Worm (Caenorhabditis elegans) whole organism, L1 larva: Measurements from ENCODE around the gene F40G9.5.
A peak's percentile ranks its signal among the peaks of the same experiment; 100 is the strongest.

Experiments
- C04F5.9 ChIP-seq: sonication (generic microtip); optimal IDR thresholded peaks from 2 replicates; lab custom pipeline; 2016; ENCODE audit warnings: missing genetic modification characterization, missing compliant biosample characterization
- C16A3.4 ChIP-seq: fragments of 150-350 bp; optimal IDR thresholded peaks from 2 replicates; lab custom pipeline; 2014; ENCODE audit warnings: missing biosample characterization, missing genetic modification characterization
- F16B12.6 ChIP-seq: fragments of 150-350 bp; optimal IDR thresholded peaks from 2 replicates; lab custom pipeline; 2014; ENCODE audit warnings: missing biosample characterization, missing genetic modification characterization
- Y116A8C.19 ChIP-seq: sonication (generic microtip); optimal IDR thresholded peaks from 2 replicates; lab custom pipeline; 2016; ENCODE audit warnings: missing compliant biosample characterization, missing genetic modification characterization, borderline replicate concordance
- alr-1 ChIP-seq: fragments of 200-800 bp; sonication (Bioruptor generic); optimal IDR thresholded peaks from 2 replicates; lab custom pipeline; 2018; ENCODE audit warnings: borderline replicate concordance, mild to moderate bottlenecking, missing genetic modification characterization, missing compliant biosample characterization
- aly-2 ChIP-seq: fragments of 150-350 bp; optimal IDR thresholded peaks from 2 replicates; lab custom pipeline; 2014; ENCODE audit warnings: missing biosample characterization, missing genetic modification characterization
- blmp-1 ChIP-seq: fragments of 150-350 bp; optimal IDR thresholded peaks from 2 replicates; lab custom pipeline; 2014; ENCODE audit warnings: missing biosample characterization, missing genetic modification characterization
- ceh-63 ChIP-seq: fragments of 200-800 bp; sonication (Bioruptor generic); optimal IDR thresholded peaks from 2 replicates; lab custom pipeline; 2018; ENCODE audit warnings: mild to moderate bottlenecking, missing genetic modification characterization, missing compliant biosample characterization
- ceh-82 ChIP-seq, 3 experiments: fragments of 150-350 bp in 1 of 3; sonication (generic microtip) in 2 of 3; optimal IDR thresholded peaks; 2 replicates each; lab custom pipeline; 2014 to 2017; ENCODE audit warnings: missing biosample characterization in 3 of 3, missing genetic modification characterization in 3 of 3
- ceh-90 ChIP-seq: sonication (generic microtip); optimal IDR thresholded peaks from 2 replicates; lab custom pipeline; 2016; ENCODE audit warnings: missing genetic modification characterization, missing compliant biosample characterization
- dsc-1 ChIP-seq: sonication (generic microtip); optimal IDR thresholded peaks from 2 replicates; lab custom pipeline; 2016; ENCODE audit warnings: mild to moderate bottlenecking, missing genetic modification characterization, missing compliant biosample characterization
- efl-1 ChIP-seq, 4 experiments: fragments of 150-350 bp; optimal IDR thresholded peaks in 3 of 4; peaks in 1 of 4; 1 replicate in 1 of 4; 2 replicates in 3 of 4; lab custom pipeline; 2014; ENCODE audit warnings: missing biosample characterization in 2 of 4, missing genetic modification characterization in 2 of 4, missing genetic modification reagents in 2 of 4
- egl-13 ChIP-seq: sonication (generic microtip); optimal IDR thresholded peaks from 2 replicates; lab custom pipeline; 2016; ENCODE audit warnings: missing genotype, missing genetic modification reagents, missing genetic modification characterization, missing compliant biosample characterization
- ets-5 ChIP-seq: fragments of 200-800 bp; sonication (Bioruptor generic); IDR thresholded peaks from 2 replicates; pipeline ENCODE4 v1.3.6; 2022; ENCODE audit warnings: missing genetic modification characterization, missing compliant biosample characterization
- fkh-10 ChIP-seq: sonication (generic microtip); optimal IDR thresholded peaks from 2 replicates; lab custom pipeline; 2017; ENCODE audit warnings: missing biosample characterization, missing genetic modification reagents, missing genetic modification characterization
- fkh-4 ChIP-seq: sonication (generic microtip); optimal IDR thresholded peaks from 2 replicates; lab custom pipeline; 2016; ENCODE audit warnings: missing compliant biosample characterization, missing genetic modification characterization, borderline replicate concordance
- fkh-8 ChIP-seq: sonication (generic microtip); optimal IDR thresholded peaks from 2 replicates; lab custom pipeline; 2016; ENCODE audit warnings: mild to moderate bottlenecking, missing genetic modification characterization, missing compliant biosample characterization
- fos-1 ChIP-seq: fragments of 150-350 bp; optimal IDR thresholded peaks from 2 replicates; lab custom pipeline; 2014; ENCODE audit warnings: missing biosample characterization, missing genetic modification characterization
- irx-1 ChIP-seq: sonication (generic microtip); optimal IDR thresholded peaks from 2 replicates; lab custom pipeline; 2016; ENCODE audit warnings: missing genetic modification characterization, missing compliant biosample characterization
- lin-13 ChIP-seq: fragments of 150-350 bp; optimal IDR thresholded peaks from 2 replicates; lab custom pipeline; 2014; ENCODE audit warnings: missing biosample characterization, missing genetic modification reagents, missing genetic modification characterization
- lin-39 ChIP-seq: fragments of 150-350 bp; optimal IDR thresholded peaks from 2 replicates; lab custom pipeline; 2014; ENCODE audit warnings: missing biosample characterization, missing genetic modification reagents, missing genetic modification characterization
- nhr-19 ChIP-seq: fragments of 200-800 bp; sonication (Bioruptor generic); conservative IDR thresholded peaks from 2 replicates; pipeline ENCODE4 v1.3.6; 2022; ENCODE audit warnings: missing genetic modification characterization, missing compliant biosample characterization
- nhr-20 ChIP-seq: sonication (generic microtip); optimal IDR thresholded peaks from 2 replicates; lab custom pipeline; 2016; ENCODE audit warnings: mild to moderate bottlenecking, missing genetic modification characterization, missing compliant biosample characterization
- nhr-76 ChIP-seq: sonication (generic microtip); optimal IDR thresholded peaks from 2 replicates; lab custom pipeline; 2017; ENCODE audit warnings: missing biosample characterization, missing genetic modification characterization
- nhr-85 ChIP-seq: sonication (generic microtip); peaks from one replicate; lab custom pipeline; 2016; ENCODE audit warnings: missing genetic modification characterization, inconsistent platforms, missing compliant biosample characterization
- pax-3 ChIP-seq: fragments of 200-800 bp; sonication (Bioruptor generic); optimal IDR thresholded peaks from 2 replicates; lab custom pipeline; 2018; ENCODE audit warnings: mild to moderate bottlenecking, missing genetic modification characterization, moderate library complexity, missing compliant biosample characterization
- skn-1 ChIP-seq: fragments of 150-350 bp; optimal IDR thresholded peaks from 2 replicates; lab custom pipeline; 2014; ENCODE audit warnings: missing biosample characterization, missing genetic modification characterization
- snpc-4 ChIP-seq: fragments of 150-350 bp; optimal IDR thresholded peaks from 2 replicates; lab custom pipeline; 2014; ENCODE audit warnings: missing biosample characterization, missing genetic modification characterization
- sptf-1 ChIP-seq: fragments of 150-350 bp; optimal IDR thresholded peaks from 2 replicates; lab custom pipeline; 2014; ENCODE audit warnings: missing biosample characterization, missing genetic modification characterization
- tbx-2 ChIP-seq: sonication (generic microtip); optimal IDR thresholded peaks from 2 replicates; lab custom pipeline; 2016; ENCODE audit warnings: missing genetic modification characterization, missing compliant biosample characterization
- unc-130 ChIP-seq: fragments of 150-350 bp; optimal IDR thresholded peaks from 2 replicates; lab custom pipeline; 2017; ENCODE audit warnings: missing biosample characterization, missing genetic modification characterization, inconsistent platforms
- vab-15 ChIP-seq: sonication (generic microtip); optimal IDR thresholded peaks from 2 replicates; lab custom pipeline; 2017; ENCODE audit warnings: missing genotype, mild to moderate bottlenecking, missing genetic modification characterization, missing compliant biosample characterization

F40G9.5 gene

DNA sequence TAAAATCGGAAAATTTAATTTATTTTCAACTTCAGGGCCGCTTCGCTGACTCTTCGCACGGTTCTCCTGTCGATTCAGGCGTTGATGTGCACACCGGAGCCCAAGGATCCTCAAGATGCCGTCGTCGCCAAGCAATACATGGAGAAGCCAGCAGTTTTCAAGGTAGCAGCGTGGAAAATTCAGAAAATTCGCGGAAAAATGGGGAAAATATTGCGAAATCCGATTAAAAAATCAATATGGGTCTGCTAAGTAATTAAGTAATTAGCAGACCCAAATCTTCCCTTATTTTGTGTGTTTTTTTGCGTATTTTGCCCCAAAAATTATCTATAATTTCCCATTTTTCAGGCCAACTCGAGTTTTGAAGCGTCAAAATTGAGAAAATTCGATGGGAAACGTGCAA is 8.2 kb downstream of the F40G9.5 start:
- TF ChIP-seq vab-15 (no peak), aly-2 (tag; lab: Kevin White, UChicago) (no peak), Y116A8C.19 (tag; lab: Kevin White, UChicago) (no peak), sptf-1 (tag; lab: Kevin White, UChicago) (no peak), efl-1 (optimal IDR thresholded peaks at IDR 0.05; lab: Kevin White, UChicago) (no peak), efl-1 (GFP tag; optimal IDR thresholded peaks at IDR 0.05 in 1 of 2; lab: Kevin White, UChicago) (no peak), nhr-76 (tag; lab: Kevin White, UChicago) (no peak), C16A3.4 (tag; lab: Kevin White, UChicago) (no peak), unc-130 (tag; lab: Kevin White, UChicago) (no peak), ceh-63 (no peak), snpc-4 (tag; lab: Kevin White, UChicago) (no peak), alr-1 (tag; lab: Kevin White, UChicago) (no peak)

DNA sequence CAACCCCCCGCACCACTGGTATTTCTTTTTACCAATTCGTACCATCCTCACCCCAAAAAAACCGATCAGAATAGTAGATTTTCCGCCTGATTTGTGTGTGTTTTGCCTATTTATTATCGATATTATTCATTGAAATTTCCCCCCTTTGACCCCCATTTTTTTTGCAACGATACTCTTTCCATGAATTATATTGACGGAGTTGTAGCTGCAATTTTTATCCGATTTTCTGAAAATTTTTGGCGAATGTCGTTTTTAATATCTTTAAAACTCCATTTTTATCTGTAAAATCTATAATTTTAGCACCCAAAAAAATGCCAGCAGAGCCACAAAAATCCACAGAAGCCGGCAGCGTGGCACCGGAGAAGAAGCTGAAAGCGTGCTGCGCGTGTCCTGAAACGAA is 9.6 kb downstream of the F40G9.5 start, which contains the start of gene cox-17:
TSS of gene cox-17 (plus strand) at position 301 of the 400 bp plus-strand sequence.
- TF ChIP-seq lin-13 (GFP tag; lab: Kevin White, UChicago) (no peak), blmp-1 (tag; lab: Kevin White, UChicago) (no peak), nhr-85 (tag; lab: Kevin White, UChicago) (no peak), fkh-4 (no peak), pax-3 (tag; lab: Kevin White, UChicago) (no peak), ceh-82 (tag; optimal IDR thresholded peaks at IDR 0.05; lab: Kevin White, UChicago) (no peak)

DNA sequence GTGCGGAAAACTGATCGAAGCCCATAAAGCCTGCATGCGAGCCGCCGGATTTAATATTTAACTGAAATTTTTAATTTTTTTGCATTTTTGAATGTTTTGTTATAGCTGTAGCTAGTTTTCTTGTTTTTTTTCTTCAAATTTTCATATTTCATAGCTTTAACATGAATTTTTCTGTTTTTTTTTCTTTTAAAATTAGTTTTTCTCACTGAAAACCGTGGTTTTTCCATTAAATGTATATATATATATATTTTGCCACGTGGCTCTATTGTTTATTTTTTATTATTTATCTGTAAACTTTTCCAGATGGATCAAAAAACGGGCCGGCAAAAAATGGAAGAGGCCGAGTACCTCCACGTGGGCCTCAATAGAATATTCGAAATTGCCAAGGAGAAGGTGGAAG is 10.7 kb downstream of the F40G9.5 start, which contains the start of gene sec-20:
TSS of gene sec-20 (plus strand) at position 301 of the 400 bp plus-strand sequence.
- TF ChIP-seq irx-1 (tag; lab: Kevin White, UChicago) (no peak), ceh-90 (tag; lab: Kevin White, UChicago) (no peak), skn-1 (no peak), fkh-4 (no peak), C04F5.9 (tag; lab: Kevin White, UChicago) (no peak), nhr-76 (tag; lab: Kevin White, UChicago) (no peak), fkh-10 (no peak), nhr-20 (no peak), alr-1 (tag; lab: Kevin White, UChicago) (no peak), nhr-85 (tag; lab: Kevin White, UChicago) (no peak), nhr-19 (GFP tag; lab: Robert Waterston, UW) (no peak), lin-39 (no peak), unc-130 (tag; lab: Kevin White, UChicago) (no peak), dsc-1 (tag; lab: Kevin White, UChicago) (no peak), tbx-2 (no peak), F16B12.6 (tag; lab: Kevin White, UChicago) (no peak), fos-1 (no peak), vab-15 (no peak), fkh-8 (tag; lab: Kevin White, UChicago) (no peak), egl-13 (tag; lab: Kevin White, UChicago) (no peak)

DNA sequence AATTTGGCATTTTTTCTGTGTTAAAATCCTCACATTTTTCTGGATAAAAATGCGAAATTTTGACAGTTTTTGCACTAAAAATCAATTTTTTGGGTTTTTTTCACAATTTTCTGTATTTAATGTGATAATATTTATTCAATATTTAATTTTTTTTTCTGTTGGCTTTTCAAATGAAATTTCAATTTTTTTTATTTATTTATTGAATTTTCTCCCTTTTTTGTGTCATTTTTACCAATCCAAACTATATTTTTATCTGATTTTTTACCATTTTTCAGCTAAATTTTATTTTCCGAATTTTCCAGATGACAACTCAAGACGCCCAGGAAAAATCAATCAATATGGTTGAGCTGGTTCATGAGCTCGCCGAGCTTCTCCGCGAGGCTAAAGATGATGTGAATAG is 13.1 kb downstream of the F40G9.5 start, which contains the start of gene F40G9.17:
TSS of gene F40G9.17 (plus strand) at position 301 of the 400 bp plus-strand sequence.
- TF ChIP-seq nhr-85 (tag; lab: Kevin White, UChicago) (peak; percentile 10), alr-1 (tag; lab: Kevin White, UChicago) (no peak)
- TF ChIP-seq, all 84 proteins: peak for 1

DNA sequence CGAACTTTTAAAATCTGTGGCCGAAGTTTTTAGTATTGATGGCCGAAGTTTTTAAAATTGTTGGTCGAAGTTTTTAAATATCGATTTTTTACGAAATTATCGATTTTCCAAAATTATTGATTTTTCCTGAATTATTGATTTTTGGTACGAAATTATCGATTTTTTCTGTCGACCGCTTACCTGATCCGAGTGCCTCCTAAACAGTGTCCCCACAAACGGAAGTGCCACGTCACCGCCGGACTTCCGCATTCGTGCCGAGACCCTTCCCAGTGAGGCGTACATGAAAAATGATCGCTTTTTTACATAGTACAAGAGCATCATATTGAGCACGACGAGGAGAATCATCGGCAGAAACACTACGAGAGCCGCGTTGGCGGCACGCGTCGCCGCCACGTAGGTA is 22.9 kb downstream of the F40G9.5 start:
- TF ChIP-seq efl-1 (optimal IDR thresholded peaks at IDR 0.05; lab: Kevin White, UChicago) (no peak), efl-1 (GFP tag; optimal IDR thresholded peaks at IDR 0.05 in 1 of 2; lab: Kevin White, UChicago) (peak in 1 of 2 experiments; percentile 67), ets-5 (GFP tag; lab: Robert Waterston, UW) (no peak)

DNA sequence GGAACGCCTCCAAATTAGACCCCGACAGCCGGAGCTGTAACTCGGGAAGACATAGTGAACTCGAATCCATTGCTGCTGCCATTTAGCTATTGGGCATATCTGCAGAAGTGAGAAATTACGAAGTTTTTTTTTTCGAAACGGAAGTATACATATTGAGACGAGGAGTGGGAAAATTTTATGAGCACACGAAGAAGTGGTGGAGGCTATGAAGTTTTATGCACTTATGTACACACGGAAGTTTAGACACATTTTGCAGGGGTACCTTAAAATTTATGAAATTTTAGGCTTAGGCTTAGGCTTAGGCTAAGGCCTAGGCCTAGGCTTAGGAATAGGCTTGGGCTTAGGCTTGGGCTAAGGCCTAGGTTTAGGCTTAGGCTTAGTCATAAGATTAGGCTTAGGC is 26.0 kb downstream of the F40G9.5 start, which contains the start of gene W10C4.1:
TSS of gene W10C4.1 (minus strand) at position 101 of the 400 bp plus-strand sequence.
- peak; percentile 36 for TF ChIP-seq nhr-85 (tag; lab: Kevin White, UChicago)
- no peak for TF ChIP-seq fkh-10
